Worm (Caenorhabditis elegans): ENCODE data around the gene vps-26.
"Not testable (repeated sequence)": the region's sequence is repeated elsewhere in the genome, so short reads cannot be mapped to it uniquely, and the experiment has no call there.

The vps-26 gene

DNA sequence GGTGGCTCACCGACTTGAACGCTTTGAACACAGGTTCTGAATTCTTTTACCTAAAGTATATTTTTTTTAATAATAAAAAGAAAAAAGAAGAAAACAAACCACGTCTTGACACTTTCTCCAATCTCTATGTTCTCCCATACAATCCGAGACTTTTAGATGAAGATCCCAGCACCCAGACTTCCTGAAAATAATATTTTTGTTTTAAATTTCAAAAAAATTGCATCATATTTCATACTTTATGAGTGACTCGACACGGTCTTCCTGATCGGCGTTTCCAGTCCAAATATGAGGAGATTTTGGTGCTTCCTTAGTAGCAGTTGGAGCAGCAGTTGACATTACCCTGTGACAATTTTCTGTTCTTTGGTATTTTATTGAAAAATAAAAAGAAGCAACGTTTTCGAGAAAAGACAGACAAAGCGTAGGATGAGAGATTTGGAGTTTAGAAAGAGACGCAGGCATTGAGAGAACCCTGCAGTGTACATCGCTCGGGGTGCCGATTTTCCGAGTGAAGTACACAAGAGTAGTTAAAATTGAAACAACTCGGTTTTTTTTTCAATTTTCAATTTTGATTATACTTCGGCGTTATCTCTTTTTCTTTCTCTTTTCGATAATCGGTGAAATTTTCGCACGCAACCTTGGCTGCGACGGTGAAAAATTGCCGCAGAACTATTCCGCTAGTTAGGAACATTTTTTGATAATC, 5.9 kb downstream of the vps-26 start, which contains the start of the genes coa-4 and T20D3.14:
Gene coa-4 (minus strand): TSS at position 51 of the 700 bp plus-strand sequence.
Gene T20D3.14 (minus strand): TSS at position 358 of the 700 bp plus-strand sequence.
- no peak for TF ChIP-seq him-1 (tag; optimal IDR thresholded peaks at IDR 0.05)
- TF ChIP-seq W03F9.2 (tag; optimal IDR thresholded peaks at IDR 0.05), result no peak
- TF ChIP-seq dao-5 (tag; optimal IDR thresholded peaks at IDR 0.05), result no peak

DNA sequence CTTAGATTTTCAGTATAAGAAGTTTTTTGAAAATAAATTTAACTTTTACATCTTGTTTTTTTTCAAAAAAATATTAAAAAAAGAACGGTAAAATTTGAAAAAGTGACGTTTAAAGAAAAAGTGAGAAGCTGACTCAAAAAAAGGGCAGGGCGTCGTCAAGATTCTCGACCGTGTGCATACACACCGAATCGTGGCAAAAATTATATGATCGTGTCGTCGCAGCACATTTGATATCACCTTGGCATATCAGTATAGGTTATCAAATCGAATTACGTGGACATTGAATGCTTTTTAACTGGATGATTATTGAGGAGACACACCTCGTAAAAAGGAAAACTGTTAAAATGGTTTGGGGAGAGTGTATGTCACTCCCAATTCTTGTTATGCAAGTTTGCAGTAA, 8.6 kb downstream of the vps-26 start:
- no peak for TF ChIP-seq W03F9.2 (tag; optimal IDR thresholded peaks at IDR 0.05)
- TF ChIP-seq dao-5 (tag; optimal IDR thresholded peaks at IDR 0.05), result no peak

- TF ChIP-seq dao-5 (tag; optimal IDR thresholded peaks at IDR 0.05), result no peak
- no peak for TF ChIP-seq W03F9.2 (tag; optimal IDR thresholded peaks at IDR 0.05)
- no peak for TF ChIP-seq him-1 (tag; optimal IDR thresholded peaks at IDR 0.05)
Measured at ce11 chrIV:9330755-9331154, 10.8 kb downstream of the vps-26 start, which contains the start of gene nspg-7.1. Gene nspg-7.1 (minus strand): TSS chrIV:9330855.

DNA sequence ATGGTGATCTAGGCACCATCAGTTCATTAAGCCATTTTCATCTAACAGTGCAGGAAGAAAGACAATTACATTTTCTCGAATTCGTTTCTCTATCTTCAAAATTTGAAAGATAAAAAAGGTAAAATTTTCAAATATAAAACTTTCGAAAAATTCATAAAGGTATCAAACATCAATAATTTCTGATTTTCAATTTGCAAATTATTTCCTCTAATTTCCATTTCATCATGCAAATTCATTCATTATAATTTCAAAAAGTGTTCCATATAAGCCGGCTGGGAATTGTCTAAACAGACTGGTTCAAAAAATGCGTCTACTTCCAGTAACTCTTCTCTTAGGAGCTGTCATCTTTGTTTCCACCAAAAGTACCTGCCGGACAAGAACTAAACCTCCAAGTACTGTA, 13.9 kb downstream of the vps-26 start, which contains the start of gene clec-183:
Gene clec-183 (plus strand): TSS at position 301 of the 400 bp plus-strand sequence.
- no peak for TF ChIP-seq dao-5 (tag; optimal IDR thresholded peaks at IDR 0.05)
- no peak for TF ChIP-seq him-1 (tag; optimal IDR thresholded peaks at IDR 0.05)
- TF ChIP-seq W03F9.2 (tag; optimal IDR thresholded peaks at IDR 0.05), result no peak

ce11 chrIV:9323989-9324506, 17.5 kb downstream of the vps-26 start, which contains the start of the genes nspg-11 and F49C12.15:
Gene nspg-11 (minus strand): TSS chrIV:9324089.
Gene F49C12.15 (plus strand): TSS chrIV:9324456.
- no peak for TF ChIP-seq him-1 (tag; optimal IDR thresholded peaks at IDR 0.05)

ce11 chrIV:9322489-9322888, 19.1 kb downstream of the vps-26 start:
- no peak for TF ChIP-seq dao-5 (tag; optimal IDR thresholded peaks at IDR 0.05)
- no peak for TF ChIP-seq him-1 (tag; optimal IDR thresholded peaks at IDR 0.05)
- no peak for TF ChIP-seq W03F9.2 (tag; optimal IDR thresholded peaks at IDR 0.05)

ce11 chrIV:9321039-9321851, 20.3 kb downstream of the vps-26 start, which contains the start of the genes F49C12.12 and vha-17:
Gene F49C12.12 (minus strand): TSS chrIV:9321089.
Gene vha-17 (plus strand): TSS chrIV:9321801.
- no peak for TF ChIP-seq him-1 (tag; optimal IDR thresholded peaks at IDR 0.05)
- TF ChIP-seq W03F9.2 (tag; optimal IDR thresholded peaks at IDR 0.05), result peak; percentile 28

DNA sequence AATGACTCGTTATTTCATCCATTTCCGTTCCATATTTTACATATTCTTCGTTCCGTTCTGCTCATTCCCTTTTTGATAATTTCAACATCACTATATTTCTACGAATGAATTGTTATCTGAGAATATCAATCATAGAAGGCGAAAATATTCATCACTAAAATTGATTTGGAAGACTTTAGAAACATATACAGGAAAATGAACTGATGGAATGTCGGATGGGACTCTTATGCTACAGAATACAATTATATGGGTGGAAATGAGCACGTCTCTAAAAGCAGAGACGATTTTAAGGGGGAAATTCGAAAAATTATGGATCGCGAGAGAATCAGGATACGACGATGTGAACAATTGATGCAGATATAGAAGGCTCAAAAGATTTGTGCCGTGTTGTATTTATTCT, 21.6 kb downstream of the vps-26 start:
- TF ChIP-seq dao-5 (tag; optimal IDR thresholded peaks at IDR 0.05) (no peak), him-1 (tag; optimal IDR thresholded peaks at IDR 0.05) (no peak), W03F9.2 (tag; optimal IDR thresholded peaks at IDR 0.05) (no peak)

DNA sequence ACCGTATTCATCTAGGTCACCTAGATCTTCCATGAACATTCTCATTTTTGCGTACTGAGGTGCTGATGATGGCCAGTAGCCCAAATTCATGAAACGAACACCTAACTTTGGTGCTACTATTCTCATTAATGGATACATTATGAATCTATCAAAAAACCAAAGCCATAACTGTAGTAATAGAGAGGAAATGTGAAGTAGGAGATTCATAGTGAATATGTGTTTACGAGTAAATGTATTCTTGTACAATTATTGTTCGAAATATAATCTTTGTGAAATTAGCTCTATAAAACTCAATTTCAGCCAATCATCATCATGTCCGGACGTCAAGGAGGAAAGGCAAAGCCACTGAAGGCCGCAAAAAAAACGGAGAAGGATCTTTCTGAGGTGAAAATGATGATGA, 22.5 kb downstream of the vps-26 start, which contains the start of the genes F49C12.11 and nemt-1:
Gene F49C12.11 (plus strand): TSS at position 301 of the 400 bp plus-strand sequence.
Gene nemt-1 (minus strand): TSS at position 360 of the 400 bp plus-strand sequence.
- TF ChIP-seq W03F9.2 (tag; optimal IDR thresholded peaks at IDR 0.05) (no peak), him-1 (tag; optimal IDR thresholded peaks at IDR 0.05) (no peak), dao-5 (tag; optimal IDR thresholded peaks at IDR 0.05) (no peak)

DNA sequence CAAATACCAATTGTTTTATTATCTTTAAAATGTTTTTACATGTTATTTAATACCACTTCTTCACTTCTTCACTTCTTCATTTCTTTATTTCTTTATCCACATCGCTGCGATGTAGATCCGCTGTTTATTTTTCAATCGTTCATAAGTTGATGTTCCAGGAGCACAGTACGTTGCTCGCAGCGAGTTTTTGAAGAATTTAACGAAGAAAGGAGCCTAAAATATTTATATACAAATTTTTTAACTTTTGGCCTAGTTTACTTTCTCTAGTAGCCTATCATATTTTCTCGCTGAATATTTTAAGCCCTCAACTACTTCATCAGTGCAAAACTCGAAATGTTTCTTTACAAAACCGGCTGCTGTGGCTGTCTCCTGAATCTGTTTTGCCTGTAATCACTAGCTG, 23.4 kb downstream of the vps-26 start:
- TF ChIP-seq dao-5 (tag; optimal IDR thresholded peaks at IDR 0.05) (no peak), W03F9.2 (tag; optimal IDR thresholded peaks at IDR 0.05) (no peak), him-1 (tag; optimal IDR thresholded peaks at IDR 0.05) (no peak)

ce11 chrIV:9316068-9316681, 25.4 kb downstream of the vps-26 start, which contains the start of the genes F49C12.9 and rpn-7:
Gene F49C12.9 (minus strand): TSS chrIV:9316215.
Gene rpn-7 (plus strand): TSS chrIV:9316631.
- TF ChIP-seq him-1 (tag; optimal IDR thresholded peaks at IDR 0.05), result no peak
- TF ChIP-seq dao-5 (tag; optimal IDR thresholded peaks at IDR 0.05), result no peak
- TF ChIP-seq W03F9.2 (tag; optimal IDR thresholded peaks at IDR 0.05), result peak; percentile 55

- TF ChIP-seq dao-5, him-1, W03F9.2 (tag; optimal IDR thresholded peaks at IDR 0.05): not testable (repeated sequence)
Measured at ce11 chrIV:9312827-9313226, 28.8 kb downstream of the vps-26 start, which contains the start of gene F49C12.7. Gene F49C12.7 (minus strand): TSS chrIV:9312927.

Data from whole organism, L4/young adult.